Fruit fly (Drosophila melanogaster) Kc167 (cell line): Measurements from ENCODE around the gene hid.

Experiments
- Myc ChIP-seq: fragments of >200 bp; optimal IDR thresholded peaks from 2 replicates; lab custom pipeline; 2017; ENCODE audit warnings: missing external identifiers
- Sin3A ChIP-seq: fragments of >200 bp; optimal IDR thresholded peaks from 2 replicates; lab custom pipeline; 2018; ENCODE audit warnings: missing external identifiers
- h ChIP-seq: fragments of >200 bp; optimal IDR thresholded peaks from 3 replicates; lab custom pipeline; 2018; ENCODE audit warnings: missing external identifiers
- insv ChIP-seq: fragments of >200 bp; optimal IDR thresholded peaks from 3 replicates; lab custom pipeline; 2018; ENCODE audit warnings: missing external identifiers
- psq ChIP-seq: fragments of >200 bp; optimal IDR thresholded peaks from 2 replicates; lab custom pipeline; 2017; ENCODE audit warnings: missing external identifiers
- ttk ChIP-seq: sonication (Bioruptor generic); optimal IDR thresholded peaks from 2 replicates; lab custom pipeline; 2017; ENCODE audit warnings: missing external identifiers

Gene hid

dm6 chr3L:18205516-18205915 is 20.1 kb upstream of the hid start:
- TF ChIP-seq insv (lab: Kevin White, UChicago): no peak
- no peak for TF ChIP-seq ttk
- no peak for TF ChIP-seq psq (lab: Kevin White, UChicago)
- TF ChIP-seq h: no peak
- no peak for TF ChIP-seq Sin3A (lab: Kevin White, UChicago)
- no peak for TF ChIP-seq Myc (lab: Kevin White, UChicago)

- TF ChIP-seq insv (lab: Kevin White, UChicago) (no peak), psq (lab: Kevin White, UChicago) (no peak), h (no peak), ttk (no peak), Sin3A (lab: Kevin White, UChicago) (no peak)
Measured at dm6 chr3L:18204366-18204765, 18.9 kb upstream of the hid start.

- no peak for TF ChIP-seq ttk
Measured at dm6 chr3L:18203949-18204348, 18.5 kb upstream of the hid start.

dm6 chr3L:18201194-18201593 is 15.8 kb upstream of the hid start, which contains the start of gene CG7320:
Gene CG7320, plus strand, starts transcription at chr3L:18201494.
- no peak for TF ChIP-seq psq (lab: Kevin White, UChicago)
- TF ChIP-seq ttk: no peak
- no peak for TF ChIP-seq insv (lab: Kevin White, UChicago)
- TF ChIP-seq Myc (lab: Kevin White, UChicago): no peak
- no peak for TF ChIP-seq Sin3A (lab: Kevin White, UChicago)
- TF ChIP-seq h: no peak

dm6 chr3L:18200164-18200563 is 14.7 kb upstream of the hid start:
- TF ChIP-seq Myc (lab: Kevin White, UChicago): no peak
- no peak for TF ChIP-seq ttk
- TF ChIP-seq Sin3A (lab: Kevin White, UChicago): no peak
- TF ChIP-seq insv (lab: Kevin White, UChicago): no peak
- no peak for TF ChIP-seq psq (lab: Kevin White, UChicago)
- TF ChIP-seq h: no peak

dm6 chr3L:18198749-18199148 is 13.3 kb upstream of the hid start:
- TF ChIP-seq Sin3A (lab: Kevin White, UChicago): no peak
- TF ChIP-seq insv (lab: Kevin White, UChicago): no peak
- TF ChIP-seq h: no peak
- no peak for TF ChIP-seq ttk
- no peak for TF ChIP-seq Myc (lab: Kevin White, UChicago)
- TF ChIP-seq psq (lab: Kevin White, UChicago): no peak

- TF ChIP-seq h (no peak), Myc (lab: Kevin White, UChicago) (no peak), insv (lab: Kevin White, UChicago) (no peak), Sin3A (lab: Kevin White, UChicago) (no peak), psq (lab: Kevin White, UChicago) (no peak), ttk (no peak)
Measured at dm6 chr3L:18198165-18198564, 12.7 kb upstream of the hid start.

- TF ChIP-seq Myc (lab: Kevin White, UChicago): no peak
- TF ChIP-seq Sin3A (lab: Kevin White, UChicago): no peak
- no peak for TF ChIP-seq psq (lab: Kevin White, UChicago)
- no peak for TF ChIP-seq insv (lab: Kevin White, UChicago)
- TF ChIP-seq ttk: no peak
- no peak for TF ChIP-seq h
Measured at dm6 chr3L:18194998-18195604, 9.7 kb upstream of the hid start.

dm6 chr3L:18194323-18194996 is 9.0 kb upstream of the hid start:
- TF ChIP-seq ttk (no peak), h (no peak), insv (lab: Kevin White, UChicago) (no peak), Sin3A (lab: Kevin White, UChicago) (no peak)

dm6 chr3L:18193642-18194041 is 8.2 kb upstream of the hid start:
- no peak for TF ChIP-seq psq (lab: Kevin White, UChicago)
- no peak for TF ChIP-seq insv (lab: Kevin White, UChicago)
- TF ChIP-seq h: no peak
- no peak for TF ChIP-seq Sin3A (lab: Kevin White, UChicago)
- no peak for TF ChIP-seq Myc (lab: Kevin White, UChicago)
- TF ChIP-seq ttk: no peak

dm6 chr3L:18192858-18193478 is 7.5 kb upstream of the hid start:
- TF ChIP-seq ttk (no peak), Myc (lab: Kevin White, UChicago) (no peak), Sin3A (lab: Kevin White, UChicago) (no peak), insv (lab: Kevin White, UChicago) (no peak)

- TF ChIP-seq psq (lab: Kevin White, UChicago) (no peak), Myc (lab: Kevin White, UChicago) (no peak), ttk (no peak), insv (lab: Kevin White, UChicago) (no peak), h (no peak), Sin3A (lab: Kevin White, UChicago) (no peak)
Measured at dm6 chr3L:18191555-18192135, 6.2 kb upstream of the hid start.
